Worm (Caenorhabditis elegans): ENCODE measurements around the gene C39E9.7.

- TF ChIP-seq pat-9 (tag; optimal IDR thresholded peaks at IDR 0.05) (no peak), dve-1 (tag; optimal IDR thresholded peaks at IDR 0.05) (no peak), elt-2 (tag; optimal IDR thresholded peaks at IDR 0.05) (no peak), lim-6 (tag; optimal IDR thresholded peaks at IDR 0.05) (no peak), elt-4 (tag; optimal IDR thresholded peaks at IDR 0.05) (no peak), T23F11.4 (GFP tag; optimal IDR thresholded peaks at IDR 0.05) (no peak), npax-4 (tag; optimal IDR thresholded peaks at IDR 0.05) (no peak), pha-4 (tag; optimal IDR thresholded peaks at IDR 0.05) (no peak), nfya-1 (tag; optimal IDR thresholded peaks at IDR 0.05) (no peak), hlh-15 (tag; optimal IDR thresholded peaks at IDR 0.05) (no peak), ama-1 (optimal IDR thresholded peaks at IDR 0.05) (no peak), nhr-11 (tag; optimal IDR thresholded peaks at IDR 0.05) (no peak), gmeb-2 (tag; optimal IDR thresholded peaks at IDR 0.05) (no peak), ceh-24 (tag; optimal IDR thresholded peaks at IDR 0.05) (no peak)
These were observed 31.9 kb upstream of the C39E9.7 start for ce11 chrIV:13108430-13108829.

Measured in whole organism, late embryonic.